Worm (Caenorhabditis elegans) whole organism, L1 larva: ENCODE measurements around the gene C45G9.9.

Source experiments
- C16A3.4 ChIP-seq: fragments of 150-350 bp; optimal IDR thresholded peaks from 2 replicates; lab custom pipeline; 2014; ENCODE audit warnings: missing biosample characterization, missing genetic modification characterization
- aly-2 ChIP-seq: fragments of 150-350 bp; optimal IDR thresholded peaks from 2 replicates; lab custom pipeline; 2014; ENCODE audit warnings: missing biosample characterization, missing genetic modification characterization
- ces-1 ChIP-seq: fragments of 150-350 bp; optimal IDR thresholded peaks from 2 replicates; lab custom pipeline; 2014; ENCODE audit warnings: missing biosample characterization, missing genetic modification reagents, missing genetic modification characterization
- jun-1 ChIP-seq: fragments of 150-350 bp; optimal IDR thresholded peaks from 2 replicates; lab custom pipeline; 2014; ENCODE audit warnings: missing biosample characterization, missing genetic modification reagents, missing genetic modification characterization
- lin-13 ChIP-seq: fragments of 150-350 bp; optimal IDR thresholded peaks from 2 replicates; lab custom pipeline; 2014; ENCODE audit warnings: missing biosample characterization, missing genetic modification reagents, missing genetic modification characterization
- mab-9 ChIP-seq: fragments of 200-800 bp; sonication (Bioruptor generic); IDR thresholded peaks from 2 replicates; pipeline ENCODE4 v1.3.6; 2022; ENCODE audit warnings: missing genetic modification reagents, missing genetic modification characterization, missing compliant biosample characterization
- nhr-237 ChIP-seq: fragments of 150-350 bp; optimal IDR thresholded peaks from 2 replicates; lab custom pipeline; 2014; ENCODE audit warnings: missing biosample characterization, missing genetic modification characterization
- tbx-2 ChIP-seq: sonication (generic microtip); optimal IDR thresholded peaks from 2 replicates; lab custom pipeline; 2016; ENCODE audit warnings: missing genetic modification characterization, missing compliant biosample characterization

DNA sequence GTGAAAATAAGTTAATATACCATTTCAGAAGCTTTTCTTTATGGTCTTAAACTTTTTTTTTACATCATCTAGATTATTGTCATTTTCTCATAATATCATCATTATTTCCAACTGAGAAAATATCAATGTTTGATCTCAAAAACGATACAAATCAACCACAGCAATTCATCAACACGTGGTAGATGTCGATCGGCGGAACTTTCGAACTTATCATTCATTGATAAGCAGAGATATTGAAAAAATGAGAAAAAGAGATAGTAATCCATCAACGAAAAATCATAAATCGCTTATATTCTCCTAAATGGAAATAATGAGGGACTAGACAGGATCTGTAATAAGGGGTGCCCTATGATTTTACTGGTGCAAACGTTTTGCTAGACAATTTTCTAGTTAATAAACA, 41.1 kb upstream of the C45G9.9 start:
- TF ChIP-seq aly-2 (tag; lab: Kevin White, UChicago) (no peak), mab-9 (GFP tag; lab: Robert Waterston, UW) (no peak), nhr-237 (tag; lab: Kevin White, UChicago) (no peak), lin-13 (GFP tag; lab: Kevin White, UChicago) (no peak), C16A3.4 (no peak), tbx-2 (tag; lab: Kevin White, UChicago) (peak; percentile 10), jun-1 (tag; lab: Kevin White, UChicago) (no peak), ces-1 (GFP tag; lab: Kevin White, UChicago) (no peak)
